Worm (Caenorhabditis elegans) whole organism, L3 larva: ENCODE data around the gene K10C9.4.
A peak's percentile ranks its signal among the peaks of the same experiment; 100 is the strongest.

Experiments
- R02D3.7 ChIP-seq: fragments of 150-350 bp; optimal IDR thresholded peaks from 2 replicates; lab custom pipeline; 2014; ENCODE audit warnings: missing biosample characterization, missing genetic modification characterization
- aly-2 ChIP-seq: fragments of 150-350 bp; optimal IDR thresholded peaks from 2 replicates; lab custom pipeline; 2014; ENCODE audit warnings: missing biosample characterization, missing genetic modification characterization
- ama-1 ChIP-seq: fragments of 150-350 bp; optimal IDR thresholded peaks from 2 replicates; lab custom pipeline; 2018
- ceh-28 ChIP-seq: fragments of 150-350 bp; optimal IDR thresholded peaks from 2 replicates; lab custom pipeline; 2014; ENCODE audit warnings: missing biosample characterization, missing genetic modification reagents, missing genetic modification characterization
- ceh-82 ChIP-seq: fragments of 150-350 bp; optimal IDR thresholded peaks from 2 replicates; lab custom pipeline; 2014; ENCODE audit warnings: missing biosample characterization, missing genetic modification characterization
- egl-27 ChIP-seq: sonication (generic microtip); optimal IDR thresholded peaks from 4 replicates; lab custom pipeline; 2017; ENCODE audit warnings: missing biosample characterization, missing genetic modification reagents, missing genetic modification characterization
- egl-5 ChIP-seq: fragments of 150-350 bp; optimal IDR thresholded peaks from 2 replicates; lab custom pipeline; 2017; ENCODE audit warnings: missing biosample characterization, missing genetic modification reagents, missing genetic modification characterization, inconsistent platforms
- elt-2 ChIP-seq: sonication (generic microtip); optimal IDR thresholded peaks from 2 replicates; lab custom pipeline; 2016; ENCODE audit warnings: missing genetic modification reagents, mild to moderate bottlenecking, missing genetic modification characterization, missing compliant biosample characterization
- fkh-10 ChIP-seq: sonication (generic microtip); optimal IDR thresholded peaks from 2 replicates; lab custom pipeline; 2017; ENCODE audit warnings: missing biosample characterization, missing genetic modification reagents, missing genetic modification characterization
- hmg-11 ChIP-seq: sonication (generic microtip); optimal IDR thresholded peaks from 2 replicates; lab custom pipeline; 2016; ENCODE audit warnings: missing genetic modification characterization, missing compliant biosample characterization
- jun-1 ChIP-seq: fragments of 150-350 bp; optimal IDR thresholded peaks from 2 replicates; lab custom pipeline; 2014; ENCODE audit warnings: missing biosample characterization, missing genetic modification reagents, missing genetic modification characterization
- lin-15B ChIP-seq: fragments of 150-350 bp; optimal IDR thresholded peaks from 2 replicates; lab custom pipeline; 2014; ENCODE audit warnings: missing biosample characterization, missing genetic modification characterization
- lin-39 ChIP-seq: fragments of 150-350 bp; optimal IDR thresholded peaks from 2 replicates; lab custom pipeline; 2018; ENCODE audit warnings: missing biosample characterization, missing genetic modification reagents, missing genetic modification characterization
- lsy-12 ChIP-seq: sonication (generic microtip); optimal IDR thresholded peaks from 2 replicates; lab custom pipeline; 2016; ENCODE audit warnings: mild to moderate bottlenecking, missing genetic modification characterization, missing compliant biosample characterization
- mml-1 ChIP-seq: fragments of 150-350 bp; sonication (generic microtip); optimal IDR thresholded peaks from 3 replicates; lab custom pipeline; 2014; ENCODE audit warnings: missing biosample characterization, missing genetic modification characterization
- nfya-1 ChIP-seq: sonication (generic microtip); optimal IDR thresholded peaks from 2 replicates; lab custom pipeline; 2017; ENCODE audit warnings: missing genetic modification characterization, mild to moderate bottlenecking, missing compliant biosample characterization, antibody characterized with exemption, moderate library complexity; ENCODE audit not compliant: insufficient read depth
- nhr-23 ChIP-seq: fragments of 150-350 bp; optimal IDR thresholded peaks from 2 replicates; lab custom pipeline; 2014; ENCODE audit warnings: missing biosample characterization, missing genetic modification reagents, missing genetic modification characterization
- nhr-237 ChIP-seq: fragments of 150-350 bp; optimal IDR thresholded peaks from 2 replicates; lab custom pipeline; 2014; ENCODE audit warnings: missing biosample characterization, missing genetic modification characterization
- nhr-28 ChIP-seq: fragments of 150-350 bp; optimal IDR thresholded peaks from 2 replicates; lab custom pipeline; 2014; ENCODE audit warnings: missing biosample characterization, missing genetic modification characterization
- nhr-43 ChIP-seq: sonication (generic microtip); optimal IDR thresholded peaks from 2 replicates; lab custom pipeline; 2016; ENCODE audit warnings: mild to moderate bottlenecking, missing genetic modification characterization, missing compliant biosample characterization; ENCODE audit not compliant: poor library complexity, severe bottlenecking
- nhr-76 ChIP-seq: fragments of 150-350 bp; sonication (generic microtip); optimal IDR thresholded peaks from 5 replicates; lab custom pipeline; 2014; ENCODE audit warnings: missing biosample characterization, missing genetic modification characterization
- nhr-77 ChIP-seq: fragments of 150-350 bp; optimal IDR thresholded peaks from 2 replicates; lab custom pipeline; 2014; ENCODE audit warnings: missing biosample characterization, missing genetic modification characterization
- pha-4 ChIP-seq: fragments of 150-350 bp; optimal IDR thresholded peaks from 2 replicates; lab custom pipeline; 2014; ENCODE audit warnings: missing biosample characterization, missing genetic modification reagents, missing genetic modification characterization
- pqm-1 ChIP-seq: fragments of 150-350 bp; optimal IDR thresholded peaks from 2 replicates; lab custom pipeline; 2017; ENCODE audit warnings: missing biosample characterization, missing genetic modification characterization, inconsistent platforms
- skn-1 ChIP-seq: fragments of 150-350 bp; optimal IDR thresholded peaks from 2 replicates; lab custom pipeline; 2014; ENCODE audit warnings: missing biosample characterization, missing genetic modification characterization
- snpc-4 ChIP-seq: fragments of 150-350 bp; optimal IDR thresholded peaks from 2 replicates; lab custom pipeline; 2014; ENCODE audit warnings: missing biosample characterization, missing genetic modification characterization
- tbx-2 ChIP-seq: sonication (generic microtip); optimal IDR thresholded peaks from 2 replicates; lab custom pipeline; 2016; ENCODE audit warnings: mild to moderate bottlenecking, missing genetic modification characterization, missing compliant biosample characterization
- unc-62 ChIP-seq: fragments of 150-350 bp; sonication (generic microtip); optimal IDR thresholded peaks from 4 replicates; lab custom pipeline; 2014; ENCODE audit warnings: missing biosample characterization, missing genetic modification reagents, missing genetic modification characterization
- zag-1 ChIP-seq: fragments of 150-350 bp; optimal IDR thresholded peaks from 2 replicates; lab custom pipeline; 2014; ENCODE audit warnings: missing biosample characterization, missing genetic modification characterization

Gene K10C9.4

ce11 chrV:1003826-1004225, 49.0 kb downstream of the K10C9.4 start:
- TF ChIP-seq nhr-23 (peak; percentile 42), mml-1 (no peak), aly-2 (no peak), ceh-28 (tag; lab: Kevin White, UChicago) (peak; percentile 16), tbx-2 (no peak), lsy-12 (tag; lab: Kevin White, UChicago) (peak; percentile 68), pha-4 (tag; lab: Kevin White, UChicago) (peak; percentile 82), pqm-1 (peak; percentile 36), nfya-1 (tag; lab: Kevin White, UChicago) (peak; percentile 65), skn-1 (peak; percentile 75), fkh-10 (peak; percentile 3), elt-2 (tag; lab: Kevin White, UChicago) (peak; percentile 43), lin-15B (tag; lab: Kevin White, UChicago) (peak; percentile 74), hmg-11 (peak; percentile 53), nhr-28 (no peak), jun-1 (tag; lab: Kevin White, UChicago) (no peak)

- TF ChIP-seq nhr-237, result no peak
- no peak for TF ChIP-seq zag-1
- no peak for TF ChIP-seq ceh-82 (tag; lab: Kevin White, UChicago)
- TF ChIP-seq egl-27 (tag; lab: Kevin White, UChicago), result no peak
- no peak for TF ChIP-seq nhr-77
- no peak for TF ChIP-seq jun-1 (tag; lab: Kevin White, UChicago)
These were observed 49.4 kb downstream of the K10C9.4 start, which contains the start of gene Y50D4C.5 for ce11 chrV:1003400-1003799. Y50D4C.5 (minus strand) TSS chrV:1003744.

- TF ChIP-seq ama-1 (lab: Kevin White, UChicago), result no peak
- no peak for TF ChIP-seq unc-62
- TF ChIP-seq egl-5 (tag; lab: Kevin White, UChicago), result no peak
- TF ChIP-seq skn-1, result no peak
- no peak for TF ChIP-seq nhr-77
- TF ChIP-seq nhr-23, result no peak
- no peak for TF ChIP-seq lin-39 (tag; lab: Kevin White, UChicago)
- no peak for TF ChIP-seq zag-1
- TF ChIP-seq nhr-76 (tag; lab: Kevin White, UChicago), result no peak
- no peak for TF ChIP-seq nhr-43 (tag; lab: Kevin White, UChicago)
- no peak for TF ChIP-seq snpc-4 (tag; lab: Kevin White, UChicago)
- TF ChIP-seq pha-4 (tag; lab: Kevin White, UChicago), result no peak
- no peak for TF ChIP-seq R02D3.7
These were observed 51.7 kb downstream of the K10C9.4 start for ce11 chrV:1001163-1001562.
